Worm (Caenorhabditis elegans) whole organism, early embryonic: ENCODE results near the gene ZK470.14.

ENCODE experiments used
- F13C5.2 ChIP-seq: sonication (generic microtip); optimal IDR thresholded peaks from 2 replicates; lab custom pipeline; 2017; ENCODE audit warnings: mild to moderate bottlenecking, missing genetic modification characterization, inconsistent platforms, missing compliant biosample characterization
- ama-1 ChIP-seq: fragments of 150-350 bp; optimal IDR thresholded peaks from 2 replicates; lab custom pipeline; 2014
- tbx-11 ChIP-seq: fragments of 200-800 bp; sonication (Bioruptor generic); IDR thresholded peaks from 2 replicates; pipeline ENCODE4 v1.3.6; 2022; ENCODE audit warnings: missing genetic modification characterization, missing compliant biosample characterization
- tra-4 ChIP-seq: sonication (generic microtip); optimal IDR thresholded peaks from 2 replicates; lab custom pipeline; 2017; ENCODE audit warnings: missing genetic modification characterization, missing compliant biosample characterization

DNA sequence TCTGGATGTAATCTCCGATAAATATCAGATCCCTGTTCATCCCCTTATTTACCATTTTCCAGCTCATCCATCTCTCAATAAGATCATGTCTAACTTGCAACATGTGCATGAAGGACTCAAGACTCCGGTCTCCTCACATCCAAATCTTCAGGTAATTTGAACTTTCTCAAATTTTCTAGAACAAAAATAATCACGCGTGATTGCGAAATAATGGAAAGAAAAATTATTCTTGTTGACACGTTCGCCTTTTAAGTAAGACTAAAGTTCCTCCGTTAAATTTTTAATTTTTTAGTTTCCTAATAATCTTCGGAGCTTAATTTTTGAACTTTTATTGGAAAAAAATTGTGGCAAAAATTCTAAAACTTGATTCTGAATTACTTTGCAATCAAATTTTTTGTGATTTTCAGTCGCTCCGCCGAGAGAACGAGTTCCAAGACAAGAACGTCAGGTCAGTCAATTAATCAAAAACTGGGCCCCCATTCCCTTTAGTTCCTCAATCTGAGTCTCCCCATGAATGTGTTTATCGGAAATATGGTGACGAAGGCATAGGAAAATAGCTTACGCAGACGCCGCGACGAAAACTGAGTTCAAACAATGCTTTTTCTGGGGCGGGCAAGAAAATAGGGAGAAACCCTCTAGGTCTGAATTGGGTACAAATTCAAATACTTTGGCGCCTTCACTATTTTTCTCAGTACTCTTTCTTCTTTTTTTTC lies 29.6 kb upstream of the ZK470.14 start:
- TF ChIP-seq tra-4 (tag; lab: Kevin White, UChicago) (no peak), F13C5.2 (tag; lab: Kevin White, UChicago) (no peak), ama-1 (no peak), tbx-11 (GFP tag; lab: Robert Waterston, UW) (no peak)
